3 worm cellular contexts compared by ENCODE assay signal in genomic region chrIV:16995425-16995824, ce11.
TF ChIP-seq lines count a peak whose summit lies in the region.

Gene rom-4 (plus strand): TSS chrIV:16995822.

TF ChIP-seq in whole organism, L1 larva, 84 proteins besides CTCF, POLR2A, EP300 and RAD21 (continued from another document and continues in another):
- TF ChIP-seq lsy-2 (tag; optimal IDR thresholded peaks at IDR 0.05; lab: Kevin White, UChicago) (peak; percentile 79 to 80), hlh-4 (tag; optimal IDR thresholded peaks at IDR 0.05; lab: Kevin White, UChicago) (no peak), ceh-82 (tag; optimal IDR thresholded peaks at IDR 0.05; lab: Kevin White, UChicago) (peak; percentile 18 to 80 (median 67)), nhr-84 (tag; optimal IDR thresholded peaks at IDR 0.05; lab: Kevin White, UChicago) (no peak), unc-86 (tag; optimal IDR thresholded peaks at IDR 0.05; lab: Kevin White, UChicago) (peak; percentile 71), pag-3 (tag; optimal IDR thresholded peaks at IDR 0.05; lab: Kevin White, UChicago; ENCODE audit: borderline replicate concordance, insufficient read depth) (no peak), ztf-11 (tag; optimal IDR thresholded peaks at IDR 0.05; lab: Kevin White, UChicago) (peak in 1 of 2 experiments; percentile 85), nhr-71 (tag; optimal IDR thresholded peaks at IDR 0.05; lab: Kevin White, UChicago) (peak; percentile 88), dpl-1 (GFP tag; optimal IDR thresholded peaks at IDR 0.05; lab: Kevin White, UChicago) (peak; percentile 93 to 96 (median 94)), snpc-4 (tag; optimal IDR thresholded peaks at IDR 0.05; lab: Kevin White, UChicago) (peak; percentile 61), fkh-4 (tag; optimal IDR thresholded peaks at IDR 0.05; lab: Kevin White, UChicago; ENCODE audit: borderline replicate concordance) (peak; percentile 88), unc-98 (GFP tag; IDR thresholded peaks at IDR 0.05; lab: Robert Waterston, UW) (peak; percentile 91), nhr-12 (tag; optimal IDR thresholded peaks at IDR 0.05; lab: Kevin White, UChicago) (no peak), aly-2 (tag; optimal IDR thresholded peaks at IDR 0.05; lab: Kevin White, UChicago) (no peak), elt-2 (tag; optimal IDR thresholded peaks at IDR 0.05; lab: Kevin White, UChicago) (no peak), unc-130 (tag; optimal IDR thresholded peaks at IDR 0.05; lab: Kevin White, UChicago) (peak; percentile 88), egl-27 (tag; optimal IDR thresholded peaks at IDR 0.05; lab: Kevin White, UChicago) (no peak), fkh-8 (tag; optimal IDR thresholded peaks at IDR 0.05; lab: Kevin White, UChicago) (peak; percentile 80), nhr-237 (tag; optimal IDR thresholded peaks at IDR 0.05; lab: Kevin White, UChicago) (no peak), hlh-17 (GFP tag; optimal IDR thresholded peaks at IDR 0.05; lab: Kevin White, UChicago; ENCODE audit: borderline replicate concordance) (no peak), nhr-47 (tag; optimal IDR thresholded peaks at IDR 0.05; lab: Kevin White, UChicago) (peak; percentile 88), nhr-90 (tag; optimal IDR thresholded peaks at IDR 0.05; lab: Kevin White, UChicago; ENCODE audit: poor library complexity) (peak; percentile 91), ceh-63 (GFP tag; optimal IDR thresholded peaks at IDR 0.05; lab: Kevin White, UChicago) (no peak), F16B12.6 (tag; optimal IDR thresholded peaks at IDR 0.05; lab: Kevin White, UChicago) (peak; percentile 40), Y116A8C.19 (tag; optimal IDR thresholded peaks at IDR 0.05; lab: Kevin White, UChicago; ENCODE audit: borderline replicate concordance) (peak; percentile 60), nhr-20 (tag; optimal IDR thresholded peaks at IDR 0.05; lab: Kevin White, UChicago) (peak; percentile 78), ceh-88 (GFP tag; IDR thresholded peaks at IDR 0.05; lab: Robert Waterston, UW) (peak; percentile 25; the same call in 1 of the 2 replicates), swsn-7 (tag; optimal IDR thresholded peaks at IDR 0.05; lab: Kevin White, UChicago) (peak; percentile 76), unc-30 (tag; optimal IDR thresholded peaks at IDR 0.05; lab: Kevin White, UChicago) (no peak), lin-13 (GFP tag; optimal IDR thresholded peaks at IDR 0.05; lab: Kevin White, UChicago) (peak; percentile 29), lin-39 (tag; optimal IDR thresholded peaks at IDR 0.05; lab: Kevin White, UChicago) (peak; percentile 17), mep-1 (tag; optimal IDR thresholded peaks at IDR 0.05; lab: Kevin White, UChicago) (peak; percentile 77), mdl-1 (tag; optimal IDR thresholded peaks at IDR 0.05; lab: Kevin White, UChicago) (peak in 1 of 2 experiments; percentile 22), zip-4 (GFP tag; optimal IDR thresholded peaks at IDR 0.05; lab: Kevin White, UChicago) (no peak), blmp-1 (tag; optimal IDR thresholded peaks at IDR 0.05; lab: Kevin White, UChicago) (peak; percentile 10), tlp-1 (tag; optimal IDR thresholded peaks at IDR 0.05; lab: Kevin White, UChicago) (no peak), mab-9 (GFP tag; IDR thresholded peaks at IDR 0.05; lab: Robert Waterston, UW) (peak; percentile 61; the same call in 1 of the 2 replicates), vab-15 (tag; optimal IDR thresholded peaks at IDR 0.05; lab: Kevin White, UChicago) (no peak), pax-3 (tag; optimal IDR thresholded peaks at IDR 0.05; lab: Kevin White, UChicago) (peak; percentile 85), aha-1 (tag; optimal IDR thresholded peaks at IDR 0.05; lab: Kevin White, UChicago) (no peak), skn-1 (tag; optimal IDR thresholded peaks at IDR 0.05; lab: Kevin White, UChicago) (peak; percentile 51), ces-1 (GFP tag; optimal IDR thresholded peaks at IDR 0.05; lab: Kevin White, UChicago) (no peak), ceh-90 (tag; optimal IDR thresholded peaks at IDR 0.05; lab: Kevin White, UChicago) (peak; percentile 92)

TF ChIP-seq in whole organism, L3 larva, 47 proteins besides CTCF, POLR2A, EP300 and RAD21 (continued from another document):
- TF ChIP-seq nhr-67 (tag; optimal IDR thresholded peaks at IDR 0.05; lab: Kevin White, UChicago): no peak
- no peak for TF ChIP-seq mml-1 (tag; optimal IDR thresholded peaks at IDR 0.05; lab: Kevin White, UChicago)
- no peak for TF ChIP-seq unc-39 (tag; optimal IDR thresholded peaks at IDR 0.05; lab: Kevin White, UChicago)
- peak; percentile 42 for TF ChIP-seq nhr-23 (tag; optimal IDR thresholded peaks at IDR 0.05; lab: Kevin White, UChicago)
- no peak for TF ChIP-seq zag-1 (tag; optimal IDR thresholded peaks at IDR 0.05; lab: Kevin White, UChicago)
- no peak for TF ChIP-seq nhr-12 (tag; optimal IDR thresholded peaks at IDR 0.05; lab: Kevin White, UChicago)
- no peak for TF ChIP-seq nhr-43 (tag; optimal IDR thresholded peaks at IDR 0.05; lab: Kevin White, UChicago; ENCODE audit: poor library complexity, severe bottlenecking)
- no peak for TF ChIP-seq ceh-82 (tag; optimal IDR thresholded peaks at IDR 0.05; lab: Kevin White, UChicago)
- no peak for TF ChIP-seq egl-27 (tag; optimal IDR thresholded peaks at IDR 0.05; lab: Kevin White, UChicago)
- no peak for TF ChIP-seq nhr-77 (tag; optimal IDR thresholded peaks at IDR 0.05; lab: Kevin White, UChicago)
- TF ChIP-seq nhr-25 (tag; optimal IDR thresholded peaks at IDR 0.05; lab: Kevin White, UChicago): peak; percentile 45
- TF ChIP-seq elt-1 (tag; optimal IDR thresholded peaks at IDR 0.05; lab: Kevin White, UChicago): no peak
- TF ChIP-seq tbx-2 (tag; optimal IDR thresholded peaks at IDR 0.05; lab: Kevin White, UChicago): no peak
- no peak for TF ChIP-seq sea-2 (GFP tag; optimal IDR thresholded peaks at IDR 0.05; lab: Kevin White, UChicago)
- no peak for TF ChIP-seq ceh-9 (tag; optimal IDR thresholded peaks at IDR 0.05; lab: Kevin White, UChicago)
- TF ChIP-seq ceh-16 (tag; optimal IDR thresholded peaks at IDR 0.05; lab: Kevin White, UChicago): no peak
- TF ChIP-seq ZK546.5 (tag; optimal IDR thresholded peaks at IDR 0.05; lab: Kevin White, UChicago): no peak
- peak; percentile 59 for TF ChIP-seq lin-15B (tag; optimal IDR thresholded peaks at IDR 0.05; lab: Kevin White, UChicago)
- no peak for TF ChIP-seq ama-1 (optimal IDR thresholded peaks at IDR 0.05; lab: Kevin White, UChicago)
- TF ChIP-seq ztf-4 (tag; optimal IDR thresholded peaks at IDR 0.05; lab: Kevin White, UChicago): no peak
- TF ChIP-seq elt-3 (tag; optimal IDR thresholded peaks at IDR 0.05; lab: Kevin White, UChicago): no peak
- no peak for TF ChIP-seq mdl-1 (tag; optimal IDR thresholded peaks at IDR 0.05; lab: Kevin White, UChicago)
- no peak for TF ChIP-seq nhr-76 (tag; optimal IDR thresholded peaks at IDR 0.05; lab: Kevin White, UChicago)
- TF ChIP-seq nhr-237 (tag; optimal IDR thresholded peaks at IDR 0.05; lab: Kevin White, UChicago): no peak
- TF ChIP-seq elt-2 (tag; optimal IDR thresholded peaks at IDR 0.05; lab: Kevin White, UChicago): no peak
- TF ChIP-seq fkh-2 (tag; optimal IDR thresholded peaks at IDR 0.05; lab: Kevin White, UChicago): no peak
TF ChIP-seq in whole organism, L3 larva: peak in this region for 10.

TF ChIP-seq in whole organism, young adult, 124 proteins besides CTCF, POLR2A, EP300 and RAD21 (continued from another document):
- no peak for TF ChIP-seq mxl-1 (tag; optimal IDR thresholded peaks at IDR 0.05; lab: Kevin White, UChicago)
- TF ChIP-seq ceh-91 (GFP tag; IDR thresholded peaks at IDR 0.05; lab: Robert Waterston, UW): no peak
- no peak for TF ChIP-seq F33H1.4 (GFP tag; IDR thresholded peaks at IDR 0.05; lab: Robert Waterston, UW)
- TF ChIP-seq rcor-1 (GFP tag; IDR thresholded peaks at IDR 0.05; lab: Robert Waterston, UW): no peak; the same call in 1 of the 2 replicates
- TF ChIP-seq nhr-120 (GFP tag; IDR thresholded peaks at IDR 0.05; lab: Robert Waterston, UW): no peak
- no peak for TF ChIP-seq ceh-40 (GFP tag; IDR thresholded peaks at IDR 0.05; lab: Robert Waterston, UW)
- peak; percentile 95 for TF ChIP-seq hmg-1.2 (GFP tag; IDR thresholded peaks at IDR 0.05; lab: Robert Waterston, UW)
- TF ChIP-seq ceh-100 (GFP tag; IDR thresholded peaks at IDR 0.05; lab: Robert Waterston, UW): peak; percentile 65
- no peak for TF ChIP-seq B0019.2 (GFP tag; conservative IDR thresholded peaks at IDR 0.05; lab: Robert Waterston, UW)
- TF ChIP-seq chd-7 (tag; optimal IDR thresholded peaks at IDR 0.05; lab: Kevin White, UChicago): no peak
- no peak for TF ChIP-seq F22D6.2 (tag; optimal IDR thresholded peaks at IDR 0.05; lab: Kevin White, UChicago)
- no peak for TF ChIP-seq egl-18 (GFP tag; IDR thresholded peaks at IDR 0.05; lab: Robert Waterston, UW)
- no peak for TF ChIP-seq Y53F4B.3 (GFP tag; IDR thresholded peaks at IDR 0.05; lab: Robert Waterston, UW)
- no peak for TF ChIP-seq ceh-58 (GFP tag; IDR thresholded peaks at IDR 0.05; lab: Robert Waterston, UW)
- TF ChIP-seq F37B4.10 (GFP tag; IDR thresholded peaks at IDR 0.05; lab: Robert Waterston, UW): no peak
- peak; percentile 95 for TF ChIP-seq lin-54 (GFP tag; optimal IDR thresholded peaks at IDR 0.05; lab: Kevin White, UChicago)
- no peak for TF ChIP-seq ztf-25 (GFP tag; IDR thresholded peaks at IDR 0.05; lab: Robert Waterston, UW)
- TF ChIP-seq cebp-2 (GFP tag; IDR thresholded peaks at IDR 0.05; lab: Robert Waterston, UW): no peak
- no peak for TF ChIP-seq F55B11.4 (tag; optimal IDR thresholded peaks at IDR 0.05; lab: Kevin White, UChicago; ENCODE audit: borderline replicate concordance, insufficient read depth)
- peak; percentile 88 for TF ChIP-seq snpc-4 (GFP tag; optimal IDR thresholded peaks at IDR 0.05; lab: Kevin White, UChicago)
- TF ChIP-seq snpc-4 (tag; optimal IDR thresholded peaks at IDR 0.05; lab: Kevin White, UChicago): peak; percentile 8 to 95 (median 92)
- TF ChIP-seq T07F8.4 (tag; optimal IDR thresholded peaks at IDR 0.05; lab: Kevin White, UChicago): no peak
- no peak for TF ChIP-seq dpff-1 (tag; optimal IDR thresholded peaks at IDR 0.05; lab: Kevin White, UChicago)
- TF ChIP-seq bed-2 (GFP tag; IDR thresholded peaks at IDR 0.05; lab: Robert Waterston, UW): no peak
- no peak for TF ChIP-seq ets-4 (GFP tag; optimal IDR thresholded peaks at IDR 0.05; lab: Kevin White, UChicago)
- peak; percentile 79 for TF ChIP-seq efl-1 (GFP tag; optimal IDR thresholded peaks at IDR 0.05; lab: Kevin White, UChicago)
- TF ChIP-seq nhr-27 (tag; optimal IDR thresholded peaks at IDR 0.05; lab: Kevin White, UChicago): no peak
- TF ChIP-seq hmg-20 (GFP tag; IDR thresholded peaks at IDR 0.05; lab: Robert Waterston, UW): no peak
- no peak for TF ChIP-seq madf-6 (GFP tag; IDR thresholded peaks at IDR 0.05; lab: Robert Waterston, UW)
- TF ChIP-seq ceh-79 (tag; optimal IDR thresholded peaks at IDR 0.05; lab: Kevin White, UChicago): no peak
- TF ChIP-seq madf-10 (tag; optimal IDR thresholded peaks at IDR 0.05; lab: Kevin White, UChicago): peak; percentile 37
- peak in 1 of 3 experiments; percentile 76 for TF ChIP-seq lin-35 (GFP tag; optimal IDR thresholded peaks at IDR 0.05; lab: Kevin White, UChicago)
- TF ChIP-seq T26A5.8 (tag; optimal IDR thresholded peaks at IDR 0.05; lab: Kevin White, UChicago): no peak
- no peak for TF ChIP-seq mel-28 (tag; optimal IDR thresholded peaks at IDR 0.05; lab: Kevin White, UChicago; ENCODE audit: borderline replicate concordance)
- TF ChIP-seq pha-4 (tag; optimal IDR thresholded peaks at IDR 0.05; lab: Kevin White, UChicago): no peak
- TF ChIP-seq tbx-9 (tag; optimal IDR thresholded peaks at IDR 0.05; lab: Kevin White, UChicago; ENCODE audit: borderline replicate concordance): no peak
- no peak for TF ChIP-seq repo-1 (tag; optimal IDR thresholded peaks at IDR 0.05; lab: Kevin White, UChicago)
- TF ChIP-seq ZK185.1 (tag; optimal IDR thresholded peaks at IDR 0.05; lab: Kevin White, UChicago; ENCODE audit: poor library complexity, severe bottlenecking): peak; percentile 84
- no peak for TF ChIP-seq sdz-38 (tag; optimal IDR thresholded peaks at IDR 0.05; lab: Kevin White, UChicago)
- TF ChIP-seq nfya-2 (GFP tag; IDR thresholded peaks at IDR 0.05; lab: Robert Waterston, UW): no peak
- no peak for TF ChIP-seq sptf-2 (GFP tag; optimal IDR thresholded peaks at IDR 0.05; lab: Kevin White, UChicago)
- TF ChIP-seq attf-3 (GFP tag; conservative IDR thresholded peaks at IDR 0.05; lab: Robert Waterston, UW): no peak
- no peak for TF ChIP-seq snpc-1.1 (tag; optimal IDR thresholded peaks at IDR 0.05; lab: Kevin White, UChicago; ENCODE audit: insufficient read depth)
- TF ChIP-seq hlh-12 (tag; optimal IDR thresholded peaks at IDR 0.05; lab: Kevin White, UChicago): no peak
- TF ChIP-seq dpl-1 (GFP tag; optimal IDR thresholded peaks at IDR 0.05; lab: Kevin White, UChicago): peak; percentile 68
- no peak for TF ChIP-seq lin-26 (GFP tag; IDR thresholded peaks at IDR 0.05; lab: Robert Waterston, UW)
- TF ChIP-seq bed-1 (GFP tag; IDR thresholded peaks at IDR 0.05; lab: Robert Waterston, UW): no peak
- no peak for TF ChIP-seq attf-5 (GFP tag; optimal IDR thresholded peaks at IDR 0.05; lab: Kevin White, UChicago)
- no peak for TF ChIP-seq hsf-1 (GFP tag; IDR thresholded peaks at IDR 0.05; lab: Robert Waterston, UW)
- TF ChIP-seq ztf-3 (GFP tag; optimal IDR thresholded peaks at IDR 0.05; lab: Kevin White, UChicago): no peak
- TF ChIP-seq zfh-2 (GFP tag; conservative IDR thresholded peaks at IDR 0.05; lab: Robert Waterston, UW): no peak
- TF ChIP-seq unc-62 (GFP tag; optimal IDR thresholded peaks at IDR 0.05; lab: Kevin White, UChicago): no peak
- no peak for TF ChIP-seq B0035.1 (tag; optimal IDR thresholded peaks at IDR 0.05; lab: Kevin White, UChicago)
- no peak for TF ChIP-seq nfyb-1 (GFP tag; IDR thresholded peaks at IDR 0.05; lab: Robert Waterston, UW)
- no peak for TF ChIP-seq sea-2 (GFP tag; IDR thresholded peaks at IDR 0.05; lab: Robert Waterston, UW)
- TF ChIP-seq ztf-6 (GFP tag; IDR thresholded peaks at IDR 0.05; lab: Robert Waterston, UW): no peak
- TF ChIP-seq Y95B8A.8 (GFP tag; IDR thresholded peaks at IDR 0.05; lab: Robert Waterston, UW): no peak
- no peak for TF ChIP-seq egrh-3 (GFP tag; IDR thresholded peaks at IDR 0.05; lab: Robert Waterston, UW)
- TF ChIP-seq B0261.1 (tag; optimal IDR thresholded peaks at IDR 0.05; lab: Kevin White, UChicago): no peak
- no peak for TF ChIP-seq F39B2.1 (GFP tag; IDR thresholded peaks at IDR 0.05; lab: Robert Waterston, UW)
- no peak for TF ChIP-seq F49E8.2 (tag; optimal IDR thresholded peaks at IDR 0.05; lab: Kevin White, UChicago; ENCODE audit: insufficient read depth)
- no peak for TF ChIP-seq C17E4.6 (GFP tag; IDR thresholded peaks at IDR 0.05; lab: Robert Waterston, UW)
- no peak for TF ChIP-seq dox-1 (GFP tag; IDR thresholded peaks at IDR 0.05; lab: Robert Waterston, UW)
- no peak for TF ChIP-seq Y79H2A.3 (GFP tag; conservative IDR thresholded peaks at IDR 0.05; lab: Robert Waterston, UW)
- peak; percentile 85 for TF ChIP-seq snpc-1.3 (tag; optimal IDR thresholded peaks at IDR 0.05; lab: Kevin White, UChicago; ENCODE audit: insufficient read depth)
- no peak for TF ChIP-seq nfya-1 (tag; optimal IDR thresholded peaks at IDR 0.05; lab: Kevin White, UChicago; ENCODE audit: borderline replicate concordance, insufficient read depth)
- TF ChIP-seq Y67H2A.10 (GFP tag; conservative IDR thresholded peaks at IDR 0.05; lab: Robert Waterston, UW): 0 out of 2 replicates have a peak, but pooled peaks have one; percentile 26
TF ChIP-seq in whole organism, young adult: peak in this region for 20.
